Worm (Caenorhabditis elegans): ENCODE results near the gene Y51H4A.13.
"Not testable (repeated sequence)": the region's sequence is repeated elsewhere in the genome, so short reads cannot be mapped to it uniquely, and the experiment has no call there.

DNA sequence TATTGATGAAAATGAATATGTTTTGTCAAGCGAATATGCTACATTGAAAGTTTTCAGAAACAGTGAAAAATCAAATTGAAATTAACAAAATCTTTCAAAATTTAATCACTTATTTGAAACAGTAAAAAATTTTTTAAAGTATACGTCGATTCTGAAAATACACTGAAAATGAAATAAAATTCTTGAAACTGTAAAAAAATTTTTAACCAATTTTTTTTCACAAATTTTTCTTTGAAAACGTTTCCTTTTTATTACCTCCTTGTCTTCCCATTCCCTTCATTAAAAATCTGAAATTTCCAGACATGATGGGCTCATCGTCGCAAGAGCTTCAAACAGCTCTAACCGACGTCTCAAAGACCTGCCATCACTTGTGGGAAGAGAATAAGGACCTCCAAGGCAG is 17.8 kb upstream of the Y51H4A.13 start, which contains the start of gene sta-1:
- not testable (repeated sequence) for TF ChIP-seq cog-1 (tag; optimal IDR thresholded peaks at IDR 0.05); tab-1 (GFP tag; IDR thresholded peaks at IDR 0.05); flt-1 (GFP tag; IDR thresholded peaks at IDR 0.05); ztf-29 (GFP tag; IDR thresholded peaks at IDR 0.05); med-1 (GFP tag; optimal IDR thresholded peaks at IDR 0.05; ENCODE audit: insufficient read depth); ztf-23 (GFP tag; IDR thresholded peaks at IDR 0.05); ref-1 (GFP tag; conservative IDR thresholded peaks at IDR 0.05); T22C8.4 (GFP tag; IDR thresholded peaks at IDR 0.05); klf-2 (GFP tag; conservative IDR thresholded peaks at IDR 0.05)

All from whole organism, midembryonic.